Fruit fly (Drosophila melanogaster) whole organism: ENCODE data around the gene CG32847.

Experiments
- CG8478 ChIP-seq: fragments of >200 bp; optimal IDR thresholded peaks from 2 replicates; lab custom pipeline; 2018; ENCODE audit warnings: inconsistent platforms
- pan ChIP-seq: fragments of >200 bp; optimal IDR thresholded peaks from 2 replicates; lab custom pipeline; 2017
- psq ChIP-seq: fragments of >200 bp; optimal IDR thresholded peaks from 2 replicates; lab custom pipeline; 2017

DNA sequence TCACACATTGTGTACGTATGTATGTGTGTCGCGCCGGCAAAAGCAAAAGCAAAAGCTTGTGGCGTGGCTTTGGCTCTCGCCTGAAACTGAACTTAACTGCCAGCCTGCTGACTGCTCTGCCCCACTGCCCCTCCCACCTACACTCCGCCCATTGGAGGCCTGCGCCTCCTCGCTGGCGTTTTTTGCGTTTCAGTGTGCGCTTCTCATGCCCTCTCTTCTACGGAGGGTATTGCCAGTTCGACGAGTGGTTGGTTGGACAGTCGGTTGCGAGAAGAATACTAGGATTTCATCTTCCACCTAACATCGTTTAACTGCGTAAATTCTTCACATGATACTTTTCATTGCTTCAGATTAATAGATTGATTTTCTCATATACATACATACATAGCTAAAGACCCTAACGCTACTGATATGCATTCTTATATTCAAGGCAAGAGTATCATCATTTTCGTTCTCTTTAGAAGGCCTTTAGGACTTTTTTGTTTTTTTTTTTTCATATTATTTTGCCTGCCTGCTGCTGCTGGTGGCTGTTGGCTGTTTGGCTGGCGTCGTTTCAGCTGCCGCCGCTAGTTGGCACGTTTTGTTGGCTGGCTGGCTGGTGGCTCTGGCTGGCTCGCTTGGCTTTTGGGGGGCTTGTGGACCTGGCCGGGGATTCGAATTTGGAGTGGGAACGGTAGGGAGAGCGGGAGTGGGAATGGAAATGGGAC, 16.4 kb upstream of the CG32847 start:
- TF ChIP-seq psq (lab: Kevin White, UChicago) (no peak), pan (lab: Kevin White, UChicago) (no peak), CG8478 (no peak)
